Worm (Caenorhabditis elegans): ENCODE measurements around the gene trmt-10C.2.
A peak's percentile ranks its signal among the peaks of the same experiment; 100 is the strongest.

Gene trmt-10C.2

ce11 chrIII:6341878-6342453 lies 4.1 kb upstream of the trmt-10C.2 start, which contains the start of gene rpn-13:
Gene rpn-13, minus strand, starts transcription at chrIII:6341928.
- TF ChIP-seq ama-1 (optimal IDR thresholded peaks at IDR 0.05): no peak
- TF ChIP-seq lin-13 (GFP tag; optimal IDR thresholded peaks at IDR 0.05): peak; percentile 55
- peak; percentile 86 to 98 for TF ChIP-seq lsy-2 (tag; optimal IDR thresholded peaks at IDR 0.05)
- TF ChIP-seq fos-1 (tag; optimal IDR thresholded peaks at IDR 0.05): peak; percentile 36
- TF ChIP-seq mdl-1 (tag; optimal IDR thresholded peaks at IDR 0.05): peak in 1 of 2 experiments; percentile 8
- peak; percentile 83 for TF ChIP-seq unc-55 (GFP tag; optimal IDR thresholded peaks at IDR 0.05)
- TF ChIP-seq elt-3 (tag; optimal IDR thresholded peaks at IDR 0.05): no peak
- peak; percentile 81 for TF ChIP-seq C34F6.9 (tag; optimal IDR thresholded peaks at IDR 0.05)
- TF ChIP-seq crh-2 (tag; optimal IDR thresholded peaks at IDR 0.05): peak; percentile 58
- peak; percentile 38 for TF ChIP-seq nhr-25 (tag; optimal IDR thresholded peaks at IDR 0.05)
- no peak for TF ChIP-seq sem-4 (tag; optimal IDR thresholded peaks at IDR 0.05)
- TF ChIP-seq skn-1 (tag; optimal IDR thresholded peaks at IDR 0.05): peak; percentile 76
- no peak for TF ChIP-seq nhr-12 (tag; optimal IDR thresholded peaks at IDR 0.05)
- peak; percentile 48 for TF ChIP-seq gmeb-1 (tag; optimal IDR thresholded peaks at IDR 0.05)
- TF ChIP-seq nhr-129 (tag; optimal IDR thresholded peaks at IDR 0.05): peak; percentile 79

- no peak for TF ChIP-seq peb-1 (tag; optimal IDR thresholded peaks at IDR 0.05)
- TF ChIP-seq aly-2 (tag; optimal IDR thresholded peaks at IDR 0.05): no peak
- TF ChIP-seq alr-1 (tag; optimal IDR thresholded peaks at IDR 0.05): no peak
- no peak for TF ChIP-seq lin-11 (tag; optimal IDR thresholded peaks at IDR 0.05)
- no peak for TF ChIP-seq F13H6.1 (tag; optimal IDR thresholded peaks at IDR 0.05)
- TF ChIP-seq Y55F3AM.14 (GFP tag; optimal IDR thresholded peaks at IDR 0.05): no peak
- TF ChIP-seq ceh-16 (tag; optimal IDR thresholded peaks at IDR 0.05): no peak
- TF ChIP-seq ceh-82 (tag; optimal IDR thresholded peaks at IDR 0.05): no peak
- no peak for TF ChIP-seq nhr-77 (tag; optimal IDR thresholded peaks at IDR 0.05)
- TF ChIP-seq sma-3 (GFP tag; optimal IDR thresholded peaks at IDR 0.05): no peak
- no peak for TF ChIP-seq nhr-11 (tag; optimal IDR thresholded peaks at IDR 0.05)
- no peak for TF ChIP-seq sem-4 (tag; optimal IDR thresholded peaks at IDR 0.05)
- TF ChIP-seq mbf-1 (tag; optimal IDR thresholded peaks at IDR 0.05): no peak
- no peak for TF ChIP-seq ZK546.5 (tag; optimal IDR thresholded peaks at IDR 0.05)
- no peak for TF ChIP-seq ztf-1 (GFP tag; conservative IDR thresholded peaks at IDR 0.05)
- TF ChIP-seq elt-1 (tag; optimal IDR thresholded peaks at IDR 0.05): no peak
- no peak for TF ChIP-seq nhr-6 (tag; optimal IDR thresholded peaks at IDR 0.05)
- no peak for TF ChIP-seq ztf-4 (tag; optimal IDR thresholded peaks at IDR 0.05)
These were observed 2.9 kb upstream of the trmt-10C.2 start, which contains the start of gene C56G2.9 for ce11 chrIII:6343229-6343628. Gene C56G2.9, minus strand, starts transcription at chrIII:6343329.

- TF ChIP-seq unc-55 (GFP tag; optimal IDR thresholded peaks at IDR 0.05): peak; percentile 95
- no peak for TF ChIP-seq elt-1 (tag; optimal IDR thresholded peaks at IDR 0.05)
- TF ChIP-seq sem-4 (tag; optimal IDR thresholded peaks at IDR 0.05): peak; percentile 85
- TF ChIP-seq R02D3.7 (tag; optimal IDR thresholded peaks at IDR 0.05): peak; percentile 22
- TF ChIP-seq zag-1 (tag; optimal IDR thresholded peaks at IDR 0.05): peak; percentile 45
- TF ChIP-seq ceh-16 (tag; optimal IDR thresholded peaks at IDR 0.05): no peak
- TF ChIP-seq dmd-4 (tag; optimal IDR thresholded peaks at IDR 0.05): no peak
- no peak for TF ChIP-seq ztf-1 (GFP tag; conservative IDR thresholded peaks at IDR 0.05)
- no peak for TF ChIP-seq nhr-77 (tag; optimal IDR thresholded peaks at IDR 0.05)
- TF ChIP-seq Y55F3AM.14 (GFP tag; optimal IDR thresholded peaks at IDR 0.05): peak; percentile 29
- peak; percentile 96 to 98 for TF ChIP-seq lsy-2 (tag; optimal IDR thresholded peaks at IDR 0.05)
- TF ChIP-seq ZK546.5 (tag; optimal IDR thresholded peaks at IDR 0.05): no peak
- no peak for TF ChIP-seq ceh-82 (tag; optimal IDR thresholded peaks at IDR 0.05)
- peak; percentile 3 for TF ChIP-seq lin-11 (tag; optimal IDR thresholded peaks at IDR 0.05)
- TF ChIP-seq C34F6.9 (tag; optimal IDR thresholded peaks at IDR 0.05): peak; percentile 94
- peak; percentile 45 for TF ChIP-seq snpc-4 (tag; optimal IDR thresholded peaks at IDR 0.05)
- no peak for TF ChIP-seq alr-1 (tag; optimal IDR thresholded peaks at IDR 0.05)
- peak; percentile 87 for TF ChIP-seq F13H6.1 (tag; optimal IDR thresholded peaks at IDR 0.05)
- TF ChIP-seq lin-39 (tag; optimal IDR thresholded peaks at IDR 0.05): no peak
- peak; percentile 83 for TF ChIP-seq nhr-25 (tag; optimal IDR thresholded peaks at IDR 0.05)
- TF ChIP-seq nhr-6 (tag; optimal IDR thresholded peaks at IDR 0.05): peak; percentile 91
- peak; percentile 53 for TF ChIP-seq nhr-10 (tag; optimal IDR thresholded peaks at IDR 0.05)
- TF ChIP-seq lin-13 (GFP tag; optimal IDR thresholded peaks at IDR 0.05): peak; percentile 84
- TF ChIP-seq fos-1 (tag; optimal IDR thresholded peaks at IDR 0.05): peak; percentile 81
- TF ChIP-seq aly-2 (tag; optimal IDR thresholded peaks at IDR 0.05): no peak
- TF ChIP-seq mab-5 (tag; optimal IDR thresholded peaks at IDR 0.05): peak; percentile 53
- no peak for TF ChIP-seq elt-3 (tag; optimal IDR thresholded peaks at IDR 0.05)
- TF ChIP-seq gmeb-1 (tag; optimal IDR thresholded peaks at IDR 0.05): peak; percentile 75
- peak; percentile 90 for TF ChIP-seq crh-2 (tag; optimal IDR thresholded peaks at IDR 0.05)
- peak; percentile 93 for TF ChIP-seq nhr-129 (tag; optimal IDR thresholded peaks at IDR 0.05)
- TF ChIP-seq sma-3 (GFP tag; optimal IDR thresholded peaks at IDR 0.05): peak; percentile 74
- peak; percentile 73 for TF ChIP-seq ztf-4 (tag; optimal IDR thresholded peaks at IDR 0.05)
- peak; percentile 34 for TF ChIP-seq blmp-1 (tag; optimal IDR thresholded peaks at IDR 0.05; ENCODE audit: insufficient read depth)
- peak; percentile 66 for TF ChIP-seq nhr-21 (tag; optimal IDR thresholded peaks at IDR 0.05)
- no peak for TF ChIP-seq nhr-237 (tag; optimal IDR thresholded peaks at IDR 0.05)
- TF ChIP-seq ztf-11 (tag; optimal IDR thresholded peaks at IDR 0.05): no peak
- peak; percentile 53 for TF ChIP-seq ama-1 (optimal IDR thresholded peaks at IDR 0.05)
- TF ChIP-seq mdl-1 (tag; optimal IDR thresholded peaks at IDR 0.05): peak in 1 of 2 experiments; percentile 2
- TF ChIP-seq peb-1 (tag; optimal IDR thresholded peaks at IDR 0.05): no peak
- TF ChIP-seq unc-62 (GFP tag; optimal IDR thresholded peaks at IDR 0.05): no peak
- TF ChIP-seq nhr-23 (tag; optimal IDR thresholded peaks at IDR 0.05): no peak
- no peak for TF ChIP-seq skn-1 (tag; optimal IDR thresholded peaks at IDR 0.05)
These were observed 1.3 kb upstream of the trmt-10C.2 start for ce11 chrIII:6344737-6345136.
